Worm (Caenorhabditis elegans) whole organism, L2 larva: ENCODE measurements around the gene C29A12.22.

Experiments
- C34F6.9 ChIP-seq: fragments of 150-350 bp; optimal IDR thresholded peaks from 2 replicates; lab custom pipeline; 2014; ENCODE audit warnings: missing biosample characterization, missing genetic modification characterization
- F13H6.1 ChIP-seq: sonication (generic microtip); optimal IDR thresholded peaks from 2 replicates; lab custom pipeline; 2016; ENCODE audit warnings: missing genetic modification characterization, missing compliant biosample characterization
- ZK546.5 ChIP-seq: sonication (generic microtip); optimal IDR thresholded peaks from 2 replicates; lab custom pipeline; 2017; ENCODE audit warnings: missing biosample characterization, missing genetic modification characterization
- elt-3 ChIP-seq: sonication (generic microtip); optimal IDR thresholded peaks from 2 replicates; lab custom pipeline; 2017; ENCODE audit warnings: missing biosample characterization, missing genetic modification characterization
- mdl-1 ChIP-seq, 2 experiments: fragments of 150-350 bp in 1 of 2; sonication (generic microtip) in 1 of 2; optimal IDR thresholded peaks; 2 replicates each; lab custom pipeline; 2017; ENCODE audit warnings: missing biosample characterization in 2 of 2, missing genetic modification characterization in 2 of 2
- nhr-21 ChIP-seq: fragments of 150-350 bp; optimal IDR thresholded peaks from 2 replicates; lab custom pipeline; 2014; ENCODE audit warnings: missing biosample characterization, missing genetic modification characterization
- nhr-77 ChIP-seq: fragments of 150-350 bp; optimal IDR thresholded peaks from 2 replicates; lab custom pipeline; 2014; ENCODE audit warnings: missing biosample characterization, missing genetic modification characterization

ce11 chrV:10838204-10838603 lies 26.3 kb downstream of the C29A12.22 start:
- no peak for TF ChIP-seq elt-3 (tag; lab: Kevin White, UChicago)
- no peak for TF ChIP-seq ZK546.5 (tag; lab: Kevin White, UChicago)
- no peak for TF ChIP-seq nhr-21
- TF ChIP-seq nhr-77 (tag; lab: Kevin White, UChicago) = no peak
- no peak for TF ChIP-seq F13H6.1 (tag; lab: Kevin White, UChicago)
- no peak for TF ChIP-seq mdl-1 (tag; optimal IDR thresholded peaks at IDR 0.05; lab: Kevin White, UChicago)
- no peak for TF ChIP-seq C34F6.9
